Worm (Caenorhabditis elegans) whole organism, early embryonic: ENCODE measurements around the gene R02F11.3.

Experiments used
- B0310.2 ChIP-seq: sonication (generic microtip); optimal IDR thresholded peaks from 2 replicates; lab custom pipeline; 2016; ENCODE audit warnings: mild to moderate bottlenecking, missing genetic modification characterization, missing compliant biosample characterization
- F13C5.2 ChIP-seq: sonication (generic microtip); optimal IDR thresholded peaks from 2 replicates; lab custom pipeline; 2017; ENCODE audit warnings: mild to moderate bottlenecking, missing genetic modification characterization, inconsistent platforms, missing compliant biosample characterization
- aly-1 ChIP-seq: sonication (generic microtip); optimal IDR thresholded peaks from 2 replicates; lab custom pipeline; 2016; ENCODE audit warnings: missing genetic modification characterization, missing compliant biosample characterization
- ama-1 ChIP-seq: fragments of 150-350 bp; optimal IDR thresholded peaks from 2 replicates; lab custom pipeline; 2014
- ceh-13 ChIP-seq: fragments of 200-800 bp; sonication (Bioruptor generic); optimal IDR thresholded peaks from 2 replicates; lab custom pipeline; 2018; ENCODE audit warnings: mild to moderate bottlenecking, missing genetic modification characterization, missing compliant biosample characterization
- ceh-36 ChIP-seq: sonication (generic microtip); optimal IDR thresholded peaks from 2 replicates; lab custom pipeline; 2016; ENCODE audit warnings: missing genetic modification characterization, inconsistent platforms, missing compliant biosample characterization
- ets-7 ChIP-seq: sonication (generic microtip); optimal IDR thresholded peaks from 2 replicates; lab custom pipeline; 2016; ENCODE audit warnings: missing genotype, missing genetic modification characterization, missing compliant biosample characterization
- flt-1 ChIP-seq: fragments of 200-800 bp; sonication (Bioruptor generic); IDR thresholded peaks from 2 replicates; pipeline ENCODE4 v1.3.6; 2022; ENCODE audit warnings: missing genetic modification characterization, missing compliant biosample characterization
- hmbx-1 ChIP-seq: sonication (generic microtip); optimal IDR thresholded peaks from 2 replicates; lab custom pipeline; 2016; ENCODE audit warnings: mild to moderate bottlenecking, missing genetic modification characterization, missing compliant biosample characterization
- hmg-4 ChIP-seq: fragments of 200-800 bp; sonication (Bioruptor generic); optimal IDR thresholded peaks from 2 replicates; lab custom pipeline; 2018; ENCODE audit warnings: mild to moderate bottlenecking, missing genetic modification characterization, missing compliant biosample characterization
- hnd-1 ChIP-seq: sonication (generic microtip); optimal IDR thresholded peaks from 2 replicates; lab custom pipeline; 2016; ENCODE audit warnings: missing genetic modification characterization, missing compliant biosample characterization
- pes-1 ChIP-seq: fragments of 200-800 bp; sonication (Bioruptor generic); IDR thresholded peaks from 2 replicates; pipeline ENCODE4 v1.3.6; 2022; ENCODE audit warnings: missing genetic modification reagents, missing genetic modification characterization, missing compliant biosample characterization
- scrt-1 ChIP-seq: fragments of 200-800 bp; sonication (Bioruptor generic); IDR thresholded peaks from 2 replicates; pipeline ENCODE4 v1.3.6; 2022; ENCODE audit warnings: missing genetic modification characterization, missing compliant biosample characterization
- sea-1 ChIP-seq: fragments of 200-800 bp; sonication (Bioruptor generic); conservative IDR thresholded peaks from 2 replicates; pipeline ENCODE4 v1.3.6; 2022; ENCODE audit warnings: missing genetic modification characterization, missing compliant biosample characterization
- tbx-11 ChIP-seq: fragments of 200-800 bp; sonication (Bioruptor generic); IDR thresholded peaks from 2 replicates; pipeline ENCODE4 v1.3.6; 2022; ENCODE audit warnings: missing genetic modification characterization, missing compliant biosample characterization
- tbx-37 ChIP-seq: fragments of 200-800 bp; sonication (Bioruptor generic); conservative IDR thresholded peaks from 2 replicates; pipeline ENCODE4 v1.3.6; 2022; ENCODE audit warnings: missing genetic modification reagents, missing genetic modification characterization, missing compliant biosample characterization
- tra-4 ChIP-seq: sonication (generic microtip); optimal IDR thresholded peaks from 2 replicates; lab custom pipeline; 2017; ENCODE audit warnings: missing genetic modification characterization, missing compliant biosample characterization

The R02F11.3 gene

DNA sequence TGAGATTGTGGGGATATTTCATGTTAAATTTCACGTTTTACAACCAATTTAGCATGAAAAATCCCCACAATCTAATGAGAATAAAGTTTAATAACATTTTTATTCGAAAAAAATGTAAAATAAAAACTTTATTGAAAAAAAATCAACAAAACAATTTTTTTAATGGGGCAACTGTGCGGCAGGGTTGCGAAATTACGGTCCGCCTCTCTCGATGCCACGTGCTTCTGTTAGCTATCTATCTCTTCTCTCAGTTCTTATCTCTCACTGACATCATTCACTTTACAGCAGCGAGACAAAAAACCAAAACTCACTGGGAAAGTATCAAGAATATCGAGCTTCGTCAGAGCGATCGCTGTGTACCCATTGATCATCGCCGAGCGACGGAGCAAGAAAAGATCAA, 14.9 kb upstream of the R02F11.3 start:
- no peak for TF ChIP-seq B0310.2 (tag; lab: Kevin White, UChicago)
- TF ChIP-seq ets-7 (tag; lab: Kevin White, UChicago) = no peak
- no peak for TF ChIP-seq aly-1 (tag; lab: Kevin White, UChicago)
- TF ChIP-seq tbx-37 (GFP tag; lab: Robert Waterston, UW) = no peak
- TF ChIP-seq sea-1 (GFP tag; lab: Robert Waterston, UW) = no peak
- no peak for TF ChIP-seq ceh-36
- TF ChIP-seq pes-1 (GFP tag; lab: Robert Waterston, UW) = no peak
- TF ChIP-seq hmbx-1 (tag; lab: Kevin White, UChicago) = no peak
- no peak for TF ChIP-seq F13C5.2 (tag; lab: Kevin White, UChicago)
- no peak for TF ChIP-seq flt-1 (GFP tag; lab: Robert Waterston, UW)
- no peak for TF ChIP-seq hnd-1
- no peak for TF ChIP-seq ama-1 (lab: Kevin White, UChicago)
- no peak for TF ChIP-seq hmg-4 (GFP tag; lab: Kevin White, UChicago)
- no peak for TF ChIP-seq scrt-1
- no peak for TF ChIP-seq tbx-11 (GFP tag; lab: Robert Waterston, UW)
- TF ChIP-seq tra-4 = no peak
- TF ChIP-seq ceh-13 = no peak

DNA sequence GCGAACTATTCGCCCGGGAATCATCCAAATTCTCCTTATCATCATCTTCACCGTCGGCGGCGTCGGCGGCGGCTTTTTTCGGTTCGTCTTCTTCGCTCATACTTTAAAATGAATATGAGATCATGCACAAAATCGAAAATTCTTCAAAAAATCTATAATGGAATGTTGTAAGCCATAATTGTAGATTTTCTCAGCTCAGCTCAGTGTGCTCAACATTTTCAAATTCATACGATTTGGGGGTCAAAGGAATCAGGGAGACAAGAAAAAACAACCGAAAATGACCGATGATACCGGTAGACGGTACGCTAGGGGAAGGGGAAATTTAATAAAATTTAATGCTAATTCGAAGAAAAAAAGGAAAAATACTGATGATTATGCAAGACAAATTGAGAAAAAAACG, 12.8 kb upstream of the R02F11.3 start, which contains the start of gene ccep-97:
TSS of gene ccep-97 (minus strand) at position 101 of the 400 bp plus-strand sequence.
- no peak for TF ChIP-seq aly-1 (tag; lab: Kevin White, UChicago)
- TF ChIP-seq ceh-13 = no peak
- no peak for TF ChIP-seq hnd-1
- TF ChIP-seq tra-4 = no peak
- TF ChIP-seq hmg-4 (GFP tag; lab: Kevin White, UChicago) = no peak
- no peak for TF ChIP-seq tbx-11 (GFP tag; lab: Robert Waterston, UW)
- TF ChIP-seq B0310.2 (tag; lab: Kevin White, UChicago) = no peak
- TF ChIP-seq ets-7 (tag; lab: Kevin White, UChicago) = no peak
- TF ChIP-seq tbx-37 (GFP tag; lab: Robert Waterston, UW) = no peak
- TF ChIP-seq pes-1 (GFP tag; lab: Robert Waterston, UW) = no peak
- no peak for TF ChIP-seq ama-1 (lab: Kevin White, UChicago)
- TF ChIP-seq F13C5.2 (tag; lab: Kevin White, UChicago) = no peak
- TF ChIP-seq sea-1 (GFP tag; lab: Robert Waterston, UW) = no peak
- no peak for TF ChIP-seq ceh-36
- no peak for TF ChIP-seq scrt-1

DNA sequence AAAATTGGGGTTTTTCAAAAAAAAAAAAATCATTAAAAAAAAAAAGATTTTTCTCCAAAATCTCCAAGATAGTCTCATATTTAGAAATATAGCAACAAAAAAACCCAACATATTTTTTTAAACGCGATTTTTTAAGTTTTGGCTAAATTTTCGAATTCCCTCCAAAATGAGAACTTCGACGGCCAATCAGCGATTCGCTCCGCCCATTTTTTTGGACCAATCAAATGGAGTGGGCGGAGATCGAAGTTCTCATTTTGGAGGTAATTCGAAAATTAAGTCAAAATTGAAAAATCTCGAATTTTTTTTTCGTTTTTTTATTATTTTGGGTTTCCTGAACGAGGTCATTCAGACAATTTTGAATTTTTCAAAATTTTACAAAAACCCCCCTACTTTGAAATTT, 8.1 kb upstream of the R02F11.3 start:
- TF ChIP-seq ceh-36 (no peak), hnd-1 (no peak), tra-4 (no peak), pes-1 (GFP tag; lab: Robert Waterston, UW) (no peak), ceh-13 (no peak), scrt-1 (no peak), ets-7 (tag; lab: Kevin White, UChicago) (no peak), tbx-11 (GFP tag; lab: Robert Waterston, UW) (no peak), sea-1 (GFP tag; lab: Robert Waterston, UW) (no peak), B0310.2 (tag; lab: Kevin White, UChicago) (no peak), hmg-4 (GFP tag; lab: Kevin White, UChicago) (no peak), flt-1 (GFP tag; lab: Robert Waterston, UW) (no peak), tbx-37 (GFP tag; lab: Robert Waterston, UW) (no peak), aly-1 (tag; lab: Kevin White, UChicago) (no peak), ama-1 (lab: Kevin White, UChicago) (no peak), F13C5.2 (tag; lab: Kevin White, UChicago) (no peak), hmbx-1 (tag; lab: Kevin White, UChicago) (no peak)

DNA sequence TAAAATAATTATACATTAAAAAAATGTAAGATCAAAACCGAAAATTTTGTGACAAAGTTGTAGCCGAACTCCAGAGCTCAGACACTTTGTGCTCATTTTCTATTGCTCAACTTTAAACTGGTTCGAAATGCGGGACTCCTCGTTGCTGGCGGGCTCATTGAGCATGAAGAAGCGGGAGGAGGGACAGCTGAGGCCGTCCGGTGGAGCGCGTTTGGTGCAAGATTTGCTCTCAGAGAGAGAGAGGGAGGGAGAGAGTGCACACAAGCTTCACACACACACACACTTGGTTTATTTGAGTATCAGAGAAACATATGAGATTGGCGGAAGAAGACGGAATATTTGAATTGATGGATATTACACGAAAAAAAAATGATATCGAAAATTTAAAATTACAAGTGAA, 4.9 kb upstream of the R02F11.3 start:
- no peak for TF ChIP-seq scrt-1
- peak; percentile 54 for TF ChIP-seq hmg-4 (GFP tag; lab: Kevin White, UChicago)
- no peak for TF ChIP-seq ama-1 (lab: Kevin White, UChicago)
- no peak for TF ChIP-seq tra-4
- no peak for TF ChIP-seq pes-1 (GFP tag; lab: Robert Waterston, UW)

DNA sequence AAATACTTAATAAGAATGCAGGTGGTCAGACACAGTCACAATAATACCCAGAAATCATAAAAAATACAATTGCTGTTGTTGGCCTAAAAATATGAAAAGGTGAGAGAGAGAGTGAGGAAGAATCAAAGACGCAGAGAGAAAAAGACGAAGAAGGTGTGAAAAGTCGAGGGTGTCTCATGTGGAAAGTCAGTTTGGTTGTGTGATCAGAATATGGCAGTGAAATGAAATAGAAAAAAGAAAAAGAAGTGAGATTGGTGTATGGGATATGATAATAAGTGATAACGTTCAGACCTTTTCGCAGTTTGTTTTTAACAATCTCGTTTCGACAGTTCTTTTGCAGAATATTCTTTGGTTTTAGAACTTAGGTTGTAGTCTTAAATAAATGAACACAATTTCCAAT, 1.1 kb upstream of the R02F11.3 start:
- TF ChIP-seq flt-1 (GFP tag; lab: Robert Waterston, UW) = no peak

DNA sequence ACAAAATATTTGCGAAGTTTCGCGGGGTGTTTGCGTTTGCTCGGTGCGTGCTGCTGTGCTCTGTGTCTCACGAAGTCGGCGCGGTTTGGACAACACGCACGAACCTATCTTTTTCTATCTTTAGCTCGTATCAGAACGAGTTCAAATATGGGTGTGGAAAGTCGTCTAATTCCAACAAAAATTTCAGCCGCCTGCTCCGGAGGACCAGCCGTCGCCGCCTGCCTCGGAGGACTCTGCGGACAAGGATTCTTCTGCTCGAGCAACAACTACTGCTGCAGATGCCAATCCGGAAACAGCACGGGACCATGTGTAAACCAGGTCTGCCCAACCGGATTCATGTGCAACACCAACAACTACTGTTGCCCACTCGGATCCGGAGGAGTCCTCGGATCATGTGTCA, 3.8 kb downstream of the R02F11.3 start:
- no peak for TF ChIP-seq B0310.2 (tag; lab: Kevin White, UChicago)
- TF ChIP-seq tbx-37 (GFP tag; lab: Robert Waterston, UW) = no peak
- TF ChIP-seq sea-1 (GFP tag; lab: Robert Waterston, UW) = no peak
- no peak for TF ChIP-seq ceh-36
- TF ChIP-seq hmg-4 (GFP tag; lab: Kevin White, UChicago) = no peak
- TF ChIP-seq pes-1 (GFP tag; lab: Robert Waterston, UW) = no peak
- no peak for TF ChIP-seq hnd-1
- no peak for TF ChIP-seq F13C5.2 (tag; lab: Kevin White, UChicago)
- no peak for TF ChIP-seq tbx-11 (GFP tag; lab: Robert Waterston, UW)
- TF ChIP-seq aly-1 (tag; lab: Kevin White, UChicago) = no peak
- TF ChIP-seq hmbx-1 (tag; lab: Kevin White, UChicago) = no peak
- TF ChIP-seq flt-1 (GFP tag; lab: Robert Waterston, UW) = no peak
- TF ChIP-seq tra-4 = no peak

DNA sequence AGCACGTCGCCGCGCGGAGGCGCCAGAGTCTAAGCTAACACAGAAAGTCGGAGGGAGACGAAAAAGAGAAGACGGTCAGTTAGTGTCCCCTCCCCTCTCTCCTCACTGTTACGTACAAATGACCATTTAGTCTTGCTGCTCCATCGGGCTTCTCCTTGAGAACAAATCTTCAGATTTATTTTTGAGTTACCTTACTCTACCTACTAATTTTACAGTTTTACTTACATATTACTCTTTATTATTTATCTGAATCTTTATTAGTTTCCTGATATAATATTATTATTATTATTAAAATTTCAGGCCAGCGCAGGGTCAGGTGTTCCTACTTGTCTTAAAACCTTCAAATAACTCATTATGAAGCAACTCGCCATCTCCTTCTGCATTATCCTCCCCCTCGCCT, 5.0 kb downstream of the R02F11.3 start, which contains the start of gene R02F11.1:
TSS of gene R02F11.1 (plus strand) at position 301 of the 400 bp plus-strand sequence.
- no peak for TF ChIP-seq ama-1 (lab: Kevin White, UChicago)

DNA sequence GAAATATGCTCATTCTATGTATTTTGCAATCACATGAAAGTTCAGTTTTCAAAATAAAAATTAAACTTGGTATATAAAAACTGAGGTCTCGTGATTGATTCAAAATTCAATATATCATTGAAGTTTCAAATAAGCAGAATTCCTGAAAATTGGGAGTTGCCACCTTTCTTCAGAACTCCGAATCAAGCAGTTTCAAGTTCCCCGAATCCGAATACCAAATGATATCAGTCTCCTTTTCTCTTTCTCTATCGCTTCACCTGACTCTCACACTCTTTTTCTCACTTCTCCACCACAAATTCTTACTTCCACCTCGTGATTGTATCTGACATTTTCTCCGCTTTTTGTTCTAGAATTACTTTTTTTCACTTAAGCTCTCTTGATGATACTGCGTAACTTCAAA, 11.4 kb downstream of the R02F11.3 start, which contains the start of gene R02F11.2:
TSS of gene R02F11.2 (plus strand) at position 292 of the 400 bp plus-strand sequence.
- no peak for TF ChIP-seq ama-1 (lab: Kevin White, UChicago)
- no peak for TF ChIP-seq tra-4
- no peak for TF ChIP-seq ets-7 (tag; lab: Kevin White, UChicago)
- no peak for TF ChIP-seq hmg-4 (GFP tag; lab: Kevin White, UChicago)
- TF ChIP-seq aly-1 (tag; lab: Kevin White, UChicago) = no peak
- TF ChIP-seq F13C5.2 (tag; lab: Kevin White, UChicago) = no peak
- no peak for TF ChIP-seq B0310.2 (tag; lab: Kevin White, UChicago)
- no peak for TF ChIP-seq hnd-1
- TF ChIP-seq flt-1 (GFP tag; lab: Robert Waterston, UW) = no peak
- TF ChIP-seq ceh-36 = no peak
- TF ChIP-seq ceh-13 = no peak
- TF ChIP-seq hmbx-1 (tag; lab: Kevin White, UChicago) = no peak
- TF ChIP-seq scrt-1 = no peak
- TF ChIP-seq tbx-37 (GFP tag; lab: Robert Waterston, UW) = no peak
- no peak for TF ChIP-seq tbx-11 (GFP tag; lab: Robert Waterston, UW)
- TF ChIP-seq sea-1 (GFP tag; lab: Robert Waterston, UW) = no peak
- TF ChIP-seq pes-1 (GFP tag; lab: Robert Waterston, UW) = no peak
